Worm (Caenorhabditis elegans) whole organism, L1 larva: ENCODE measurements around the gene K12H6.12.

Source experiments
- C16A3.4 ChIP-seq: fragments of 150-350 bp; optimal IDR thresholded peaks from 2 replicates; lab custom pipeline; 2014; ENCODE audit warnings: missing biosample characterization, missing genetic modification characterization
- C34B4.2 ChIP-seq: sonication (generic microtip); optimal IDR thresholded peaks from 2 replicates; lab custom pipeline; 2017; ENCODE audit warnings: mild to moderate bottlenecking, missing genetic modification characterization, missing compliant biosample characterization
- F16B12.6 ChIP-seq: fragments of 150-350 bp; optimal IDR thresholded peaks from 2 replicates; lab custom pipeline; 2014; ENCODE audit warnings: missing biosample characterization, missing genetic modification characterization
- Y116A8C.19 ChIP-seq: sonication (generic microtip); optimal IDR thresholded peaks from 2 replicates; lab custom pipeline; 2016; ENCODE audit warnings: missing compliant biosample characterization, missing genetic modification characterization, borderline replicate concordance
- aha-1 ChIP-seq: fragments of 150-350 bp; optimal IDR thresholded peaks from 2 replicates; lab custom pipeline; 2014; ENCODE audit warnings: missing biosample characterization, missing genetic modification characterization
- alr-1 ChIP-seq: fragments of 200-800 bp; sonication (Bioruptor generic); optimal IDR thresholded peaks from 2 replicates; lab custom pipeline; 2018; ENCODE audit warnings: borderline replicate concordance, mild to moderate bottlenecking, missing genetic modification characterization, missing compliant biosample characterization
- blmp-1 ChIP-seq: fragments of 150-350 bp; optimal IDR thresholded peaks from 2 replicates; lab custom pipeline; 2014; ENCODE audit warnings: missing biosample characterization, missing genetic modification characterization
- ceh-63 ChIP-seq: fragments of 200-800 bp; sonication (Bioruptor generic); optimal IDR thresholded peaks from 2 replicates; lab custom pipeline; 2018; ENCODE audit warnings: mild to moderate bottlenecking, missing genetic modification characterization, missing compliant biosample characterization
- ceh-8 ChIP-seq: fragments of 200-800 bp; sonication (Bioruptor generic); optimal IDR thresholded peaks from 2 replicates; lab custom pipeline; 2018; ENCODE audit warnings: mild to moderate bottlenecking, missing genetic modification characterization, moderate library complexity, missing compliant biosample characterization
- ceh-82 ChIP-seq, 3 experiments: fragments of 150-350 bp in 1 of 3; sonication (generic microtip) in 2 of 3; optimal IDR thresholded peaks; 2 replicates each; lab custom pipeline; 2014 to 2017; ENCODE audit warnings: missing biosample characterization in 3 of 3, missing genetic modification characterization in 3 of 3
- ceh-90 ChIP-seq: sonication (generic microtip); optimal IDR thresholded peaks from 2 replicates; lab custom pipeline; 2016; ENCODE audit warnings: missing genetic modification characterization, missing compliant biosample characterization
- ces-1 ChIP-seq: fragments of 150-350 bp; optimal IDR thresholded peaks from 2 replicates; lab custom pipeline; 2014; ENCODE audit warnings: missing biosample characterization, missing genetic modification reagents, missing genetic modification characterization
- dpl-1 ChIP-seq, 3 experiments: fragments of 150-350 bp in 2 of 3; sonication (generic microtip) in 1 of 3; optimal IDR thresholded peaks; 2 replicates each; lab custom pipeline; 2014 to 2017; ENCODE audit warnings: missing biosample characterization in 3 of 3, missing genetic modification characterization in 3 of 3, missing genetic modification reagents in 3 of 3
- efl-1 ChIP-seq, 4 experiments: fragments of 150-350 bp; optimal IDR thresholded peaks in 3 of 4; peaks in 1 of 4; 1 replicate in 1 of 4; 2 replicates in 3 of 4; lab custom pipeline; 2014; ENCODE audit warnings: missing biosample characterization in 2 of 4, missing genetic modification characterization in 2 of 4, missing genetic modification reagents in 2 of 4
- efl-3 ChIP-seq: fragments of 200-800 bp; sonication (Bioruptor generic); optimal IDR thresholded peaks from 2 replicates; lab custom pipeline; 2018; ENCODE audit warnings: mild to moderate bottlenecking, missing genetic modification characterization, missing compliant biosample characterization
- egl-13 ChIP-seq: sonication (generic microtip); optimal IDR thresholded peaks from 2 replicates; lab custom pipeline; 2016; ENCODE audit warnings: missing genotype, missing genetic modification reagents, missing genetic modification characterization, missing compliant biosample characterization
- elt-3 ChIP-seq, 6 experiments: fragments of 150-350 bp in 1 of 6; sonication (generic microtip); optimal IDR thresholded peaks; 2 replicates each; lab custom pipeline; 2017 to 2018; ENCODE audit warnings: missing biosample characterization in 6 of 6, missing genetic modification characterization in 6 of 6, inconsistent platforms in 1 of 6
- ets-5 ChIP-seq: fragments of 200-800 bp; sonication (Bioruptor generic); IDR thresholded peaks from 2 replicates; pipeline ENCODE4 v1.3.6; 2022; ENCODE audit warnings: missing genetic modification characterization, missing compliant biosample characterization
- fkh-10 ChIP-seq: sonication (generic microtip); optimal IDR thresholded peaks from 2 replicates; lab custom pipeline; 2017; ENCODE audit warnings: missing biosample characterization, missing genetic modification reagents, missing genetic modification characterization
- fkh-4 ChIP-seq: sonication (generic microtip); optimal IDR thresholded peaks from 2 replicates; lab custom pipeline; 2016; ENCODE audit warnings: missing compliant biosample characterization, missing genetic modification characterization, borderline replicate concordance
- fkh-8 ChIP-seq: sonication (generic microtip); optimal IDR thresholded peaks from 2 replicates; lab custom pipeline; 2016; ENCODE audit warnings: mild to moderate bottlenecking, missing genetic modification characterization, missing compliant biosample characterization
- hlh-4 ChIP-seq: sonication (generic microtip); optimal IDR thresholded peaks from 2 replicates; lab custom pipeline; 2016; ENCODE audit warnings: mild to moderate bottlenecking, missing genetic modification characterization, missing compliant biosample characterization
- isw-1 ChIP-seq: fragments of 200-800 bp; sonication (Bioruptor generic); IDR thresholded peaks from 2 replicates; pipeline ENCODE4 v1.3.6; 2022; ENCODE audit warnings: missing genetic modification characterization, missing compliant biosample characterization
- jun-1 ChIP-seq: fragments of 150-350 bp; optimal IDR thresholded peaks from 2 replicates; lab custom pipeline; 2014; ENCODE audit warnings: missing biosample characterization, missing genetic modification reagents, missing genetic modification characterization
- lin-14 ChIP-seq: fragments of 200-800 bp; sonication (Bioruptor generic); optimal IDR thresholded peaks from 2 replicates; lab custom pipeline; 2018; ENCODE audit warnings: mild to moderate bottlenecking, missing genetic modification characterization, moderate library complexity, missing compliant biosample characterization
- lin-15B ChIP-seq: fragments of 150-350 bp; sonication (generic microtip); optimal IDR thresholded peaks from 3 replicates; lab custom pipeline; 2014; ENCODE audit warnings: missing biosample characterization, missing genetic modification characterization
- lin-35 ChIP-seq, 2 experiments: fragments of 150-350 bp; optimal IDR thresholded peaks; 2 replicates each; lab custom pipeline; 2014; ENCODE audit warnings: missing biosample characterization in 2 of 2, missing genetic modification characterization in 2 of 2, missing genetic modification reagents in 2 of 2
- lir-3 ChIP-seq: sonication (generic microtip); optimal IDR thresholded peaks from 2 replicates; lab custom pipeline; 2016; ENCODE audit warnings: mild to moderate bottlenecking, missing genetic modification characterization, moderate library complexity, missing compliant biosample characterization; ENCODE audit not compliant: poor library complexity
- lsy-2 ChIP-seq, 2 experiments: fragments of 150-350 bp; optimal IDR thresholded peaks; 2 replicates each; lab custom pipeline; 2014; ENCODE audit warnings: missing biosample characterization in 2 of 2, missing genetic modification characterization in 2 of 2
- mab-9 ChIP-seq: fragments of 200-800 bp; sonication (Bioruptor generic); IDR thresholded peaks from 2 replicates; pipeline ENCODE4 v1.3.6; 2022; ENCODE audit warnings: missing genetic modification reagents, missing genetic modification characterization, missing compliant biosample characterization
- mep-1 ChIP-seq: fragments of 150-350 bp; optimal IDR thresholded peaks from 2 replicates; lab custom pipeline; 2014; ENCODE audit warnings: missing biosample characterization, missing genetic modification characterization
- nhr-19 ChIP-seq: fragments of 200-800 bp; sonication (Bioruptor generic); conservative IDR thresholded peaks from 2 replicates; pipeline ENCODE4 v1.3.6; 2022; ENCODE audit warnings: missing genetic modification characterization, missing compliant biosample characterization
- nhr-28 ChIP-seq: fragments of 150-350 bp; optimal IDR thresholded peaks from 2 replicates; lab custom pipeline; 2014; ENCODE audit warnings: missing biosample characterization, missing genetic modification characterization
- nhr-47 ChIP-seq: sonication (generic microtip); optimal IDR thresholded peaks from 2 replicates; lab custom pipeline; 2016; ENCODE audit warnings: mild to moderate bottlenecking, missing genetic modification characterization, moderate library complexity, missing compliant biosample characterization
- nhr-71 ChIP-seq: sonication (generic microtip); optimal IDR thresholded peaks from 2 replicates; lab custom pipeline; 2016; ENCODE audit warnings: mild to moderate bottlenecking, missing genetic modification characterization, moderate library complexity, missing compliant biosample characterization
- nhr-76 ChIP-seq: sonication (generic microtip); optimal IDR thresholded peaks from 2 replicates; lab custom pipeline; 2017; ENCODE audit warnings: missing biosample characterization, missing genetic modification characterization
- nhr-77 ChIP-seq: fragments of 150-350 bp; optimal IDR thresholded peaks from 2 replicates; lab custom pipeline; 2014; ENCODE audit warnings: missing biosample characterization, missing genetic modification characterization
- pax-3 ChIP-seq: fragments of 200-800 bp; sonication (Bioruptor generic); optimal IDR thresholded peaks from 2 replicates; lab custom pipeline; 2018; ENCODE audit warnings: mild to moderate bottlenecking, missing genetic modification characterization, moderate library complexity, missing compliant biosample characterization
- pqm-1 ChIP-seq: sonication (generic microtip); optimal IDR thresholded peaks from 3 replicates; lab custom pipeline; 2017; ENCODE audit warnings: missing biosample characterization, missing genetic modification characterization
- snpc-4 ChIP-seq: fragments of 150-350 bp; optimal IDR thresholded peaks from 2 replicates; lab custom pipeline; 2014; ENCODE audit warnings: missing biosample characterization, missing genetic modification characterization
- snu-23 ChIP-seq: sonication (generic microtip); optimal IDR thresholded peaks from 2 replicates; lab custom pipeline; 2016; ENCODE audit warnings: missing genetic modification characterization, missing compliant biosample characterization
- sox-4 ChIP-seq: sonication (generic microtip); optimal IDR thresholded peaks from 2 replicates; lab custom pipeline; 2016; ENCODE audit warnings: missing genetic modification characterization, missing compliant biosample characterization
- sptf-1 ChIP-seq: fragments of 150-350 bp; optimal IDR thresholded peaks from 2 replicates; lab custom pipeline; 2014; ENCODE audit warnings: missing biosample characterization, missing genetic modification characterization
- tbx-2 ChIP-seq: sonication (generic microtip); optimal IDR thresholded peaks from 2 replicates; lab custom pipeline; 2016; ENCODE audit warnings: missing genetic modification characterization, missing compliant biosample characterization
- tlp-1 ChIP-seq: fragments of 150-350 bp; optimal IDR thresholded peaks from 2 replicates; lab custom pipeline; 2014; ENCODE audit warnings: missing biosample characterization, missing genetic modification characterization
- unc-62 ChIP-seq: fragments of 150-350 bp; optimal IDR thresholded peaks from 2 replicates; lab custom pipeline; 2014; ENCODE audit warnings: missing biosample characterization, missing genetic modification reagents, missing genetic modification characterization
- zag-1 ChIP-seq: fragments of 150-350 bp; optimal IDR thresholded peaks from 2 replicates; lab custom pipeline; 2014; ENCODE audit warnings: missing biosample characterization, missing genetic modification characterization
- ztf-11 ChIP-seq, 2 experiments: sonication (generic microtip); optimal IDR thresholded peaks; 2 replicates each; lab custom pipeline; 2016 to 2017; ENCODE audit warnings: missing genetic modification characterization in 2 of 2, missing biosample characterization in 1 of 2, missing compliant biosample characterization in 1 of 2

The K12H6.12 gene

ce11 chrII:2787031-2787512 is 20.9 kb upstream of the K12H6.12 start, which contains the start of the genes F08D12.12 and srpa-72 (continued):
- TF ChIP-seq unc-62 = no peak
- no peak for TF ChIP-seq ceh-63 (GFP tag; lab: Kevin White, UChicago)
- peak; percentile 18; the same call in 1 of the 2 replicates for TF ChIP-seq isw-1 (GFP tag; lab: Robert Waterston, UW)
- no peak for TF ChIP-seq pax-3
- no peak for TF ChIP-seq nhr-71 (tag; lab: Kevin White, UChicago)
- no peak for TF ChIP-seq jun-1 (tag; lab: Kevin White, UChicago)
- TF ChIP-seq fkh-10 (GFP tag; lab: Kevin White, UChicago) = no peak
- TF ChIP-seq ets-5 = no peak
- TF ChIP-seq lin-14 = peak; percentile 57
- TF ChIP-seq nhr-77 = no peak
- TF ChIP-seq nhr-76 = no peak
- TF ChIP-seq pqm-1 (tag; lab: Kevin White, UChicago) = no peak
- no peak for TF ChIP-seq blmp-1
- TF ChIP-seq efl-3 (GFP tag; lab: Kevin White, UChicago) = no peak
- TF ChIP-seq fkh-8 (tag; lab: Kevin White, UChicago) = no peak
- TF ChIP-seq lsy-2 (tag; optimal IDR thresholded peaks at IDR 0.05; lab: Kevin White, UChicago) = peak; percentile 36 to 63
- TF ChIP-seq C34B4.2 (tag; lab: Kevin White, UChicago) = no peak
- TF ChIP-seq nhr-19 (GFP tag; lab: Robert Waterston, UW) = peak; percentile 23
- no peak for TF ChIP-seq snpc-4 (tag; lab: Kevin White, UChicago)
- TF ChIP-seq efl-1 (optimal IDR thresholded peaks at IDR 0.05; lab: Kevin White, UChicago) = peak; percentile 56 to 60
- TF ChIP-seq efl-1 (GFP tag; optimal IDR thresholded peaks at IDR 0.05 in 1 of 2; lab: Kevin White, UChicago) = peak; percentile 53 to 95
- TF ChIP-seq Y116A8C.19 (tag; lab: Kevin White, UChicago) = no peak
- no peak for TF ChIP-seq mab-9 (GFP tag; lab: Robert Waterston, UW)
- no peak for TF ChIP-seq nhr-28 (tag; lab: Kevin White, UChicago)
- no peak for TF ChIP-seq ceh-90 (tag; lab: Kevin White, UChicago)
- TF ChIP-seq ceh-82 (tag; optimal IDR thresholded peaks at IDR 0.05; lab: Kevin White, UChicago) = peak in 2 of 3 experiments; percentile 27 to 41
- TF ChIP-seq ces-1 (GFP tag; lab: Kevin White, UChicago) = no peak
- TF ChIP-seq egl-13 (tag; lab: Kevin White, UChicago) = no peak
- TF ChIP-seq snu-23 (GFP tag; lab: Kevin White, UChicago) = peak; percentile 48
- no peak for TF ChIP-seq aha-1
- TF ChIP-seq sox-4 (tag; lab: Kevin White, UChicago) = no peak
- TF ChIP-seq elt-3 (tag; optimal IDR thresholded peaks at IDR 0.05; lab: Kevin White, UChicago) = no peak
- no peak for TF ChIP-seq mep-1 (tag; lab: Kevin White, UChicago)
- peak; percentile 29 to 61 for TF ChIP-seq lin-35 (GFP tag; optimal IDR thresholded peaks at IDR 0.05; lab: Kevin White, UChicago)
- TF ChIP-seq hlh-4 (tag; lab: Kevin White, UChicago) = no peak
- no peak for TF ChIP-seq alr-1 (tag; lab: Kevin White, UChicago)
- TF ChIP-seq tlp-1 = no peak
- peak; percentile 91 for TF ChIP-seq F16B12.6
- no peak for TF ChIP-seq ceh-8 (GFP tag; lab: Kevin White, UChicago)
- peak; percentile 23 to 57 (median 57) for TF ChIP-seq dpl-1 (GFP tag; optimal IDR thresholded peaks at IDR 0.05; lab: Kevin White, UChicago)
- peak; percentile 42 for TF ChIP-seq C16A3.4 (tag; lab: Kevin White, UChicago)
- TF ChIP-seq zag-1 (tag; lab: Kevin White, UChicago) = no peak
- no peak for TF ChIP-seq fkh-4 (tag; lab: Kevin White, UChicago)

ce11 chrII:2787849-2788248 is 20.1 kb upstream of the K12H6.12 start:
- TF ChIP-seq snu-23 (GFP tag; lab: Kevin White, UChicago) (no peak), efl-3 (GFP tag; lab: Kevin White, UChicago) (no peak), dpl-1 (GFP tag; optimal IDR thresholded peaks at IDR 0.05; lab: Kevin White, UChicago) (no peak), lin-15B (no peak), isw-1 (GFP tag; lab: Robert Waterston, UW) (no peak), F16B12.6 (no peak), mep-1 (tag; lab: Kevin White, UChicago) (no peak), lir-3 (no peak), sptf-1 (tag; lab: Kevin White, UChicago) (no peak), jun-1 (tag; lab: Kevin White, UChicago) (no peak), tbx-2 (tag; lab: Kevin White, UChicago) (no peak), sox-4 (tag; lab: Kevin White, UChicago) (no peak), nhr-47 (tag; lab: Kevin White, UChicago) (no peak), C34B4.2 (tag; lab: Kevin White, UChicago) (no peak), ztf-11 (tag; optimal IDR thresholded peaks at IDR 0.05; lab: Kevin White, UChicago) (no peak), fkh-10 (GFP tag; lab: Kevin White, UChicago) (no peak), egl-13 (tag; lab: Kevin White, UChicago) (no peak)
